Worm (Caenorhabditis elegans): ENCODE results near the gene cyp-13A6.

cyp-13A6 gene

DNA sequence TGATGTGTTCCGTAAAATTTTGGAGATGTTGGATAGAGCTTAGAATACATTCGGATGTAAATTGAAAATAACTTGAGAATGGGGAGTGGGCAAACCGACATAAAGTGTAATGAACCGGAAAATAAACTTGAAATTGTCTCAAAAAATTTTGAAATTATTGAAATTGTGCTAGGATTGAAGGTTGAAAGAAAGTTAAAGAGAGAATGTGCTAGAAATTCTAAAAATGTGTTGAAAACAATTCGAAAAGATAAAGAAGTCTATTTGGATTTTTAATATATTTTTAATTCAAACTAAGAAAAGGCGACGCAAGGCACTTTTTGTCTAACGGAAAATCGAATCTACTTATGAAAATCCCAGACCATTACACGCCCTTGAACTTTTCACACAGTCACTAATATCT is 31.2 kb upstream of the cyp-13A6 start, which contains the start of gene ZK938.3:
Gene ZK938.3, minus strand, starts transcription at position 101 of the 400 bp plus-strand sequence.
- TF ChIP-seq unc-130 (tag; optimal IDR thresholded peaks at IDR 0.05) (no peak), pag-3 (tag; optimal IDR thresholded peaks at IDR 0.05; ENCODE audit: borderline replicate concordance, insufficient read depth) (no peak), unc-86 (tag; optimal IDR thresholded peaks at IDR 0.05) (no peak), tbx-2 (tag; optimal IDR thresholded peaks at IDR 0.05) (no peak), lin-13 (GFP tag; optimal IDR thresholded peaks at IDR 0.05) (no peak), mab-9 (GFP tag; IDR thresholded peaks at IDR 0.05) (no peak)

ce11 chrII:9831033-9831432 is 28.4 kb upstream of the cyp-13A6 start, which contains the start of gene ZK938.12:
Gene ZK938.12 (plus strand): TSS chrII:9831333.
- TF ChIP-seq tlp-1 (tag; optimal IDR thresholded peaks at IDR 0.05) (no peak), dpl-1 (GFP tag; optimal IDR thresholded peaks at IDR 0.05) (no peak), sptf-1 (tag; optimal IDR thresholded peaks at IDR 0.05) (no peak), C34B4.2 (tag; optimal IDR thresholded peaks at IDR 0.05) (no peak), ztf-4 (tag; optimal IDR thresholded peaks at IDR 0.05) (no peak), C04F5.9 (tag; optimal IDR thresholded peaks at IDR 0.05) (no peak), lin-14 (GFP tag; optimal IDR thresholded peaks at IDR 0.05) (no peak), egl-27 (tag; optimal IDR thresholded peaks at IDR 0.05) (no peak)

DNA sequence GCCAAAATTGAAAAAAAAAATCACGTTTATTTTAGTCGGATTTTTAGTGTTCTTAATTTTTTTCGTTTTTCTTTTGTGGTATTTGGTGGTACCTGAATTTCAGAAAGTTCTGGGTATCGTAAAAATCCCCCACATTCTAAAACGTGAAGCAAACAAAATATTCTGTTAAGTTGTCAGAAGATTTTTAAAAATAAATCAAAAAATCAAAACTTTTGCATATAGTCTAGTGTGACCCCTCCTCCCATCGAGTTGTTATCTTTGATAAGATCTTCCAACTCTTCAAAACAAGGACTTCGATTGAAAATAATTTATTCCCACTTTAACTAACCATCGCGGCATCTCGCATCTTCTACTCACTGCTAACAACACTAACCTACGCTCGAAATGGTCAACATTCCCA is 26.5 kb upstream of the cyp-13A6 start, which contains the start of gene ZK938.1:
Gene ZK938.1, plus strand, starts transcription at position 301 of the 400 bp plus-strand sequence.
- TF ChIP-seq swsn-7 (tag; optimal IDR thresholded peaks at IDR 0.05) (no peak), efl-1 (optimal IDR thresholded peaks at IDR 0.05) (no peak), efl-1 (GFP tag; optimal IDR thresholded peaks at IDR 0.05 in 1 of 2) (peak in 1 of 2 experiments; percentile 25)

- TF ChIP-seq pqm-1 (tag; optimal IDR thresholded peaks at IDR 0.05) = no peak
- no peak for TF ChIP-seq elt-3 (tag; optimal IDR thresholded peaks at IDR 0.05)
- TF ChIP-seq nhr-11 (tag; optimal IDR thresholded peaks at IDR 0.05) = no peak
- no peak for TF ChIP-seq nhr-20 (tag; optimal IDR thresholded peaks at IDR 0.05)
- no peak for TF ChIP-seq lin-35 (GFP tag; optimal IDR thresholded peaks at IDR 0.05)
- TF ChIP-seq egl-27 (tag; optimal IDR thresholded peaks at IDR 0.05) = no peak
- no peak for TF ChIP-seq lin-15B (tag; optimal IDR thresholded peaks at IDR 0.05)
- no peak for TF ChIP-seq zag-1 (tag; optimal IDR thresholded peaks at IDR 0.05)
- TF ChIP-seq grh-1 (GFP tag; IDR thresholded peaks at IDR 0.05) = no peak
- no peak for TF ChIP-seq vab-15 (tag; optimal IDR thresholded peaks at IDR 0.05)
- no peak for TF ChIP-seq fkh-10 (GFP tag; optimal IDR thresholded peaks at IDR 0.05)
- TF ChIP-seq isw-1 (GFP tag; IDR thresholded peaks at IDR 0.05) = no peak
- no peak for TF ChIP-seq fkh-4 (tag; optimal IDR thresholded peaks at IDR 0.05; ENCODE audit: borderline replicate concordance)
These were observed 25.9 kb upstream of the cyp-13A6 start for ce11 chrII:9828502-9828901.

DNA sequence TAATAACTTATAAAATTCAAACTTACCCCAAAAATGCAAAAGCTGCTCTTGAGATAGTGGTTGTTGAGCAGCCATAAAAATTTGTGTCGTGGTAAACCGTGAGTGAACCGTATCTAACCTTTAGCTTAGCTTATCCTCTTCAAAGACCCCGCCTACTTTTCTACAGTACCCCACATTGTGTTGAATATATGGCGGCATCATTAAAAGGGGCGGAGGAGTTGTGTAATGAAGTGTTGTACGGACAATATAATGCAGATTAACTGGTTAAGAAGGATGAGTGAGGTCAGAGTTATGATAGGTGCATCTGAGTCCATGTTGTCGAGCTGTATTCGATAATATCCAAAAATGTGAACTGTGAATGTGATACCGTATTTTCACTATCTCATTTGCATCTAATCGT is 25.2 kb upstream of the cyp-13A6 start, which contains the start of gene eyg-1:
Gene eyg-1, minus strand, starts transcription at position 101 of the 400 bp plus-strand sequence.
- no peak for TF ChIP-seq pax-3 (tag; optimal IDR thresholded peaks at IDR 0.05)
- TF ChIP-seq dpl-1 (GFP tag; optimal IDR thresholded peaks at IDR 0.05) = no peak

DNA sequence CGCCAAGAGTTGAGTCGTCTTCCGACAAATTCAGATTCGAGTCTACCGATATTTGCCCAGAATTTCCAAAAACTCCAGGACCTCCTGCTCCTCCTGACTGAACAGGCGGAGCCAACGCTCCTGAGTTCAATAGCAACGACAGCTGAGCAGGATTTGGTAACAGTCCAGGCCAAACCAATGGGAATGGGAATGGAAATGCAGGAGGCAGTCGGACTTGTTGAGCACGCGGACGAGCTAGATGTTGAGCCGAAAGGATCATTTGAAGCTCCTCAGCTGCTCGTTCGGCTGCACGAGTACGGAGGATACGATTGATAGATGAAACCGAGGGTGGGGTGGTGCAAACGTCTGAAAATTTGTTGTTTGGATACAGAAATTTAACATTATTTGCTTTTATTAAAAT is 24.3 kb upstream of the cyp-13A6 start:
- TF ChIP-seq efl-1 (optimal IDR thresholded peaks at IDR 0.05) = no peak
- TF ChIP-seq efl-1 (GFP tag; optimal IDR thresholded peaks at IDR 0.05 in 1 of 2) = peak in 1 of 2 experiments; percentile 59
- TF ChIP-seq C16A3.4 (tag; optimal IDR thresholded peaks at IDR 0.05) = no peak
- TF ChIP-seq elt-2 (tag; optimal IDR thresholded peaks at IDR 0.05) = no peak

Measured in whole organism, L1 larva.